Fruit fly (Drosophila melanogaster) whole organism, embryonic: ENCODE data around the gene CG10948.

Source experiments
- Abd-B ChIP-seq: fragments of 200-800 bp; sonication (Bioruptor generic); optimal IDR thresholded peaks from 2 replicates; lab custom pipeline; 2018; ENCODE audit warnings: missing biosample characterization, mild to moderate bottlenecking, missing genetic modification characterization, moderate library complexity
- Bgb ChIP-seq: fragments of 200-800 bp; sonication (Bioruptor generic); IDR thresholded peaks from 2 replicates; pipeline ENCODE4 v1.3.6; 2022; ENCODE audit warnings: missing biosample characterization, missing genetic modification characterization; ENCODE audit not compliant: partially characterized antibody
- Blimp-1 ChIP-seq: fragments of 200-800 bp; sonication (Bioruptor generic); optimal IDR thresholded peaks from 3 replicates; lab custom pipeline; 2018; ENCODE audit warnings: missing biosample characterization, missing genetic modification characterization, mild to moderate bottlenecking, moderate library complexity, missing genetic modification reagents
- CG14050 ChIP-seq: fragments of 200-800 bp; sonication (Bioruptor generic); IDR thresholded peaks from 3 replicates; pipeline ENCODE4 v1.3.6; 2022; ENCODE audit warnings: missing biosample characterization, missing genetic modification characterization
- CG18011 ChIP-seq: fragments of 200-800 bp; sonication (Bioruptor generic); optimal IDR thresholded peaks from 2 replicates; lab custom pipeline; 2017; ENCODE audit warnings: missing biosample characterization, missing genetic modification characterization, mild to moderate bottlenecking, moderate library complexity, missing genotype
- CG2129 ChIP-seq: fragments of 200-800 bp; sonication (Bioruptor generic); IDR thresholded peaks from 2 replicates; pipeline ENCODE4 v1.3.6; 2022; ENCODE audit warnings: missing biosample characterization, missing genetic modification characterization; ENCODE audit not compliant: partially characterized antibody
- CG31365 ChIP-seq: fragments of 200-800 bp; sonication (Bioruptor generic); optimal IDR thresholded peaks from 2 replicates; lab custom pipeline; 2018; ENCODE audit warnings: missing biosample characterization, mild to moderate bottlenecking, missing genetic modification characterization
- CG32772 ChIP-seq: fragments of 200-800 bp; sonication (Bioruptor generic); IDR thresholded peaks from 2 replicates; pipeline ENCODE4 v1.3.6; 2022; ENCODE audit warnings: missing biosample characterization, missing genetic modification characterization
- CG3281 ChIP-seq: fragments of 200-800 bp; sonication (Bioruptor generic); optimal IDR thresholded peaks from 3 replicates; lab custom pipeline; 2017; ENCODE audit warnings: missing biosample characterization, mild to moderate bottlenecking, missing genetic modification characterization
- CG34376 ChIP-seq: fragments of 200-800 bp; sonication (Bioruptor generic); optimal IDR thresholded peaks from 2 replicates; lab custom pipeline; 2018; ENCODE audit warnings: missing biosample characterization, mild to moderate bottlenecking, missing genetic modification characterization
- CG3838 ChIP-seq: fragments of 200-800 bp; sonication (Bioruptor generic); optimal IDR thresholded peaks from 3 replicates; lab custom pipeline; 2016; ENCODE audit warnings: missing biosample characterization, missing genetic modification characterization
- CG4328 ChIP-seq: fragments of 200-800 bp; sonication (Bioruptor generic); optimal IDR thresholded peaks from 3 replicates; lab custom pipeline; 2017; ENCODE audit warnings: missing biosample characterization, missing genetic modification reagents, missing genetic modification characterization
- CG4424 ChIP-seq: fragments of 200-800 bp; sonication (Bioruptor generic); optimal IDR thresholded peaks from 3 replicates; lab custom pipeline; 2016; ENCODE audit warnings: missing biosample characterization, missing genetic modification characterization
- CG5180 ChIP-seq: fragments of 200-800 bp; sonication (Bioruptor generic); optimal IDR thresholded peaks from 3 replicates; lab custom pipeline; 2017; ENCODE audit warnings: missing biosample characterization, missing genetic modification characterization, mild to moderate bottlenecking, moderate library complexity, missing genetic modification reagents
- CG7271 ChIP-seq: fragments of 200-800 bp; sonication (Bioruptor generic); optimal IDR thresholded peaks from 2 replicates; lab custom pipeline; 2018; ENCODE audit warnings: missing biosample characterization, mild to moderate bottlenecking, missing genetic modification characterization, moderate library complexity
- CG8478 ChIP-seq: fragments of >200 bp; optimal IDR thresholded peaks from 2 replicates; lab custom pipeline; 2018
- CTCF ChIP-seq: fragments of 200-800 bp; sonication (Bioruptor generic); optimal IDR thresholded peaks from 2 replicates; lab custom pipeline; 2017; ENCODE audit warnings: missing biosample characterization, mild to moderate bottlenecking, missing genetic modification characterization, moderate library complexity
- HmgD ChIP-seq: fragments of 200-800 bp; sonication (Bioruptor generic); optimal IDR thresholded peaks from 3 replicates; lab custom pipeline; 2016; ENCODE audit warnings: missing biosample characterization, missing genetic modification characterization
- Lhr ChIP-seq: fragments of 200-800 bp; sonication (Bioruptor generic); optimal IDR thresholded peaks from 3 replicates; lab custom pipeline; 2017; ENCODE audit warnings: mild to moderate bottlenecking, missing biosample characterization, missing genetic modification reagents, missing genetic modification characterization
- Sin3A ChIP-seq: fragments of >200 bp; optimal IDR thresholded peaks from 2 replicates; lab custom pipeline; 2018
- amos ChIP-seq: fragments of 200-800 bp; sonication (Bioruptor generic); IDR thresholded peaks from 2 replicates; pipeline ENCODE4 v1.3.6; 2022; ENCODE audit warnings: missing biosample characterization, missing genetic modification characterization; ENCODE audit not compliant: partially characterized antibody
- ara ChIP-seq: fragments of 200-800 bp; sonication (Bioruptor generic); IDR thresholded peaks from 2 replicates; pipeline ENCODE4 v1.3.6; 2022; ENCODE audit warnings: missing biosample characterization, missing genetic modification characterization
- bbx ChIP-seq: fragments of 200-800 bp; sonication (Bioruptor generic); IDR thresholded peaks from 2 replicates; pipeline ENCODE4 v1.3.6; 2022; ENCODE audit warnings: missing biosample characterization, missing genetic modification characterization; ENCODE audit not compliant: partially characterized antibody
- chinmo ChIP-seq: fragments of 200-800 bp; sonication (Bioruptor generic); IDR thresholded peaks from 4 replicates; pipeline ENCODE4 v1.3.6; 2022; ENCODE audit warnings: missing biosample characterization, missing genetic modification characterization; ENCODE audit not compliant: partially characterized antibody
- ci ChIP-seq: fragments of 200-800 bp; sonication (Bioruptor generic); IDR thresholded peaks from 3 replicates; pipeline ENCODE4 v1.3.6; 2022; ENCODE audit warnings: missing biosample characterization, missing genetic modification characterization
- danr ChIP-seq: fragments of 200-800 bp; sonication (Bioruptor generic); IDR thresholded peaks from 2 replicates; pipeline ENCODE4 v1.3.6; 2022; ENCODE audit warnings: missing biosample characterization, missing genetic modification characterization
- dmrt11E ChIP-seq: fragments of 200-800 bp; sonication (Bioruptor generic); optimal IDR thresholded peaks from 3 replicates; lab custom pipeline; 2018; ENCODE audit warnings: missing biosample characterization, mild to moderate bottlenecking, missing genetic modification characterization, moderate library complexity
- exex ChIP-seq: fragments of 200-800 bp; sonication (Bioruptor generic); optimal IDR thresholded peaks from 4 replicates; lab custom pipeline; 2018; ENCODE audit warnings: missing biosample characterization, mild to moderate bottlenecking, missing genetic modification characterization, moderate library complexity
- gce ChIP-seq: fragments of 200-800 bp; sonication (Bioruptor generic); IDR thresholded peaks from 3 replicates; pipeline ENCODE4 v1.3.6; 2022; ENCODE audit warnings: missing biosample characterization, missing genetic modification characterization
- gsb-n ChIP-seq: fragments of 200-800 bp; sonication (Bioruptor generic); optimal IDR thresholded peaks from 3 replicates; lab custom pipeline; 2018; ENCODE audit warnings: missing biosample characterization, mild to moderate bottlenecking, missing genetic modification characterization
- lmd ChIP-seq: fragments of 200-800 bp; sonication (Bioruptor generic); IDR thresholded peaks from 2 replicates; pipeline ENCODE4 v1.3.6; 2022; ENCODE audit warnings: missing biosample characterization, missing genetic modification characterization
- maf-S ChIP-seq: fragments of 200-800 bp; sonication (Bioruptor generic); optimal IDR thresholded peaks from 2 replicates; lab custom pipeline; 2016; ENCODE audit warnings: missing biosample characterization, missing genetic modification characterization
- mam ChIP-seq: fragments of 200-800 bp; sonication (Bioruptor generic); optimal IDR thresholded peaks from 3 replicates; lab custom pipeline; 2016; ENCODE audit warnings: missing biosample characterization, missing genetic modification characterization
- mirr ChIP-seq: fragments of 200-800 bp; sonication (Bioruptor generic); optimal IDR thresholded peaks from 3 replicates; lab custom pipeline; 2018; ENCODE audit warnings: missing biosample characterization, mild to moderate bottlenecking, missing genetic modification characterization
- otp ChIP-seq: fragments of 200-800 bp; sonication (Bioruptor generic); IDR thresholded peaks from 3 replicates; pipeline ENCODE4, ENCODE4 v1.3.6; 2022; ENCODE audit warnings: missing biosample characterization, missing genetic modification characterization
- pan ChIP-seq, 4 experiments: fragments of >200 bp in 3 of 4; fragments of 200-800 bp in 1 of 4; sonication (Bioruptor generic) in 1 of 4; optimal IDR thresholded peaks in 3 of 4; IDR thresholded peaks in 1 of 4; 2 replicates each; pipeline versions ENCODE4 v1.3.6 to Lab custom; 2017 to 2022; ENCODE audit warnings: missing biosample characterization in 2 of 4, missing genetic modification characterization in 2 of 4, mixed read lengths in 1 of 4
- pita ChIP-seq: fragments of 200-800 bp; sonication (Bioruptor generic); optimal IDR thresholded peaks from 2 replicates; lab custom pipeline; 2017; ENCODE audit warnings: missing biosample characterization, mild to moderate bottlenecking, missing genetic modification characterization
- pzg ChIP-seq: fragments of 200-800 bp; sonication (Bioruptor generic); optimal IDR thresholded peaks from 3 replicates; lab custom pipeline; 2018; ENCODE audit warnings: missing biosample characterization, mild to moderate bottlenecking, missing genetic modification characterization, moderate library complexity
- ranshi ChIP-seq: fragments of 200-800 bp; sonication (Bioruptor generic); IDR thresholded peaks from 2 replicates; pipeline ENCODE4 v1.3.6; 2022; ENCODE audit warnings: missing biosample characterization, missing genetic modification characterization
- repo ChIP-seq: fragments of 200-800 bp; sonication (Bioruptor generic); optimal IDR thresholded peaks from 2 replicates; lab custom pipeline; 2016; ENCODE audit warnings: missing biosample characterization, missing genetic modification characterization
- sc ChIP-seq, 3 experiments: fragments of >200 bp in 2 of 3; fragments of 200-800 bp in 1 of 3; sonication (Bioruptor generic) in 1 of 3; optimal IDR thresholded peaks; 2 replicates in 2 of 3; 3 replicates in 1 of 3; lab custom pipeline; 2017; ENCODE audit warnings: mild to moderate bottlenecking in 1 of 3, missing biosample characterization in 1 of 3, missing genetic modification characterization in 1 of 3, missing genetic modification reagents in 1 of 3
- schlank ChIP-seq: fragments of 200-800 bp; sonication (Bioruptor generic); optimal IDR thresholded peaks from 2 replicates; lab custom pipeline; 2018; ENCODE audit warnings: missing biosample characterization, mild to moderate bottlenecking, missing genetic modification characterization
- scrt ChIP-seq: fragments of 200-800 bp; sonication (Bioruptor generic); optimal IDR thresholded peaks from 2 replicates; lab custom pipeline; 2018; ENCODE audit warnings: missing biosample characterization, mild to moderate bottlenecking, missing genetic modification characterization, moderate library complexity
- slou ChIP-seq: fragments of 200-800 bp; sonication (Bioruptor generic); optimal IDR thresholded peaks from 3 replicates; lab custom pipeline; 2016; ENCODE audit warnings: missing biosample characterization, missing genetic modification characterization
- sna ChIP-seq: fragments of 200-800 bp; sonication (Bioruptor generic); IDR thresholded peaks from 2 replicates; pipeline ENCODE4 v1.3.6; 2022; ENCODE audit warnings: missing biosample characterization, missing genetic modification characterization; ENCODE audit not compliant: partially characterized antibody
- tio ChIP-seq: fragments of 200-800 bp; sonication (Bioruptor generic); optimal IDR thresholded peaks from 2 replicates; lab custom pipeline; 2017; ENCODE audit warnings: missing biosample characterization, missing genetic modification characterization, inconsistent platforms
- yki ChIP-seq: fragments of >200 bp; optimal IDR thresholded peaks from 3 replicates; lab custom pipeline; 2018
- zen2 ChIP-seq: fragments of 200-800 bp; sonication (Bioruptor generic); IDR thresholded peaks from 3 replicates; pipeline ENCODE4 v1.3.6; 2022; ENCODE audit warnings: missing biosample characterization, missing genetic modification characterization; ENCODE audit not compliant: partially characterized antibody
- zfh1 ChIP-seq: fragments of 200-800 bp; sonication (Bioruptor generic); IDR thresholded peaks from 3 replicates; pipeline ENCODE4 v1.3.6; 2022; ENCODE audit warnings: missing biosample characterization, missing genetic modification characterization

CG10948 gene

dm6 chr3L:12861255-12861899, 11.5 kb upstream of the CG10948 start, which contains the start of gene CG32107 (continued):
- TF ChIP-seq gsb-n (tag; lab: Kevin White, UChicago) (no peak), pzg (GFP tag; lab: Kevin White, UChicago) (peak; percentile 1), zen2 (GFP tag; lab: Robert Waterston, UW) (no peak), yki (lab: Kevin White, UChicago) (no peak), sc (optimal IDR thresholded peaks at IDR 0.05; lab: Kevin White, UChicago) (no peak), sc (GFP tag; optimal IDR thresholded peaks at IDR 0.05; lab: Kevin White, UChicago) (no peak), mam (GFP tag; lab: Kevin White, UChicago) (no peak), tio (GFP tag; lab: Kevin White, UChicago) (no peak), maf-S (GFP tag; lab: Kevin White, UChicago) (no peak), danr (GFP tag; lab: Robert Waterston, UW) (no peak), CG5180 (peak; percentile 44), slou (no peak), CG3838 (GFP tag; lab: Kevin White, UChicago) (no peak), HmgD (GFP tag; lab: Kevin White, UChicago) (no peak), Lhr (peak; percentile 68), mirr (GFP tag; lab: Kevin White, UChicago) (peak; percentile 40), ci (GFP tag; lab: Robert Waterston, UW) (no peak), CG34376 (peak; percentile 9), lmd (GFP tag; lab: Robert Waterston, UW) (no peak), chinmo (GFP tag; lab: Robert Waterston, UW) (no peak), CG14050 (GFP tag; lab: Robert Waterston, UW) (no peak), scrt (GFP tag; lab: Kevin White, UChicago) (no peak), CG3281 (GFP tag; lab: Kevin White, UChicago) (no peak), CG4424 (GFP tag; lab: Kevin White, UChicago) (peak; percentile 19), pan (optimal IDR thresholded peaks at IDR 0.05; lab: Kevin White, UChicago) (no peak), pan (GFP tag; optimal IDR thresholded peaks at IDR 0.05 in 1 of 2, IDR thresholded peaks at IDR 0.05 in 1 of 2) (no peak), exex (tag; lab: Kevin White, UChicago) (no peak), pita (GFP tag; lab: Kevin White, UChicago) (peak; percentile 17), schlank (tag; lab: Kevin White, UChicago) (no peak), CG4328 (GFP tag; lab: Kevin White, UChicago) (no peak), Blimp-1 (GFP tag; lab: Kevin White, UChicago) (no peak), zfh1 (GFP tag; lab: Robert Waterston, UW) (0 out of 3 replicates have a peak, but pooled peaks have one; percentile 21), otp (GFP tag; lab: Robert Waterston, UW) (no peak), Abd-B (GFP tag; lab: Kevin White, UChicago) (peak; percentile 42), CG31365 (no peak), CG8478 (lab: Kevin White, UChicago) (no peak), CG32772 (GFP tag; lab: Robert Waterston, UW) (no peak), Sin3A (lab: Kevin White, UChicago) (no peak)

dm6 chr3L:12857553-12858122, 7.7 kb upstream of the CG10948 start:
- TF ChIP-seq ara (GFP tag; lab: Robert Waterston, UW) (peak; percentile 50; the same call in 1 of the 2 replicates), ranshi (no peak), repo (GFP tag; lab: Kevin White, UChicago) (no peak), CG2129 (GFP tag; lab: Robert Waterston, UW) (no peak), CG7271 (tag; lab: Kevin White, UChicago) (peak; percentile 18), CG4328 (GFP tag; lab: Kevin White, UChicago) (no peak), sna (GFP tag; lab: Robert Waterston, UW) (no peak), bbx (GFP tag; lab: Robert Waterston, UW) (peak; percentile 30; the same call in 1 of the 2 replicates), gce (GFP tag; lab: Robert Waterston, UW) (peak; percentile 35; the same call in 1 of the 3 replicates), dmrt11E (tag; lab: Kevin White, UChicago) (peak; percentile 14), Bgb (GFP tag; lab: Robert Waterston, UW) (peak; percentile 57), CTCF (GFP tag; lab: Kevin White, UChicago) (peak; percentile 80), pita (GFP tag; lab: Kevin White, UChicago) (peak; percentile 1), amos (GFP tag; lab: Robert Waterston, UW) (peak; percentile 17; the same call in 1 of the 2 replicates), CG18011 (GFP tag; lab: Kevin White, UChicago) (peak; percentile 31)
